Worm (Caenorhabditis elegans): ENCODE results near the gene vps-33.2.

DNA sequence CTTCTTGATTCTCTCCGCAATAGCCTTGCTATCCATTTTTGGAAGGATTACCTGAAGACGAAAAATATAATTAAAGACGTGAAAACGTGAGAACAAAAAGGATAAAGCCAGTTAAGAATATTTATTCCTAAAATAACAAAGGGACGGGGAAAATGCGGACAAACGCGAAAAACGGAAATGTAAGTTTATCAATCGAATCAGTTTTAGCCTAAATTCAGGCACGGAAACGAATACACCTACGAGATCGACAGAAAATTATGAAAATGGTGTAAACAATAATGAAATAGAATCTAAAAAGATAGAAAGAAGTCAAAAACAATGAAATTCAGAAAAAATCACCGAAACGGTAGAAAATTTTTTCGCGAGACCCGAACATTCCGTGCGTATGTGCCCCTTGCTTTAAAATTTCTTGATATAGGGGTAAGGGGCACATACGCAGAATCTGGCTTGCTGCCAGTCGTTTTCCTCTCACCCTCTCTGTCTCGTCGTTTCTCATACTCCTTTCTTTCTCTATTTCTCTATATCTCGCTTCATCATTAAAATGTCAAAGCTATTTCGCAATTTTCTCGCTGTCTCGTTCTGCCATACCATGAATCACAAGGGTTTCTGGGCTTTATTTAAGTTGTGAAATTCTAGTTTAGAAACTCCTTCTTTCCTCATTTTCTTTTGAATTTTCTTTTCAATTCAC lies 12.3 kb upstream of the vps-33.2 start, which contains the start of gene icd-1:
- TF ChIP-seq lin-13 (GFP tag; optimal IDR thresholded peaks at IDR 0.05): peak; percentile 93
- TF ChIP-seq unc-62 (GFP tag; optimal IDR thresholded peaks at IDR 0.05): peak; percentile 93
- TF ChIP-seq elt-1 (tag; optimal IDR thresholded peaks at IDR 0.05): no peak
- TF ChIP-seq R02D3.7 (tag; optimal IDR thresholded peaks at IDR 0.05): peak; percentile 38
- TF ChIP-seq nhr-11 (tag; optimal IDR thresholded peaks at IDR 0.05): peak; percentile 57
- no peak for TF ChIP-seq unc-39 (tag; optimal IDR thresholded peaks at IDR 0.05)
- TF ChIP-seq gmeb-1 (tag; optimal IDR thresholded peaks at IDR 0.05): peak; percentile 87
- peak; percentile 94 for TF ChIP-seq egl-27 (tag; optimal IDR thresholded peaks at IDR 0.05)
- peak; percentile 88 to 96 for TF ChIP-seq lsy-2 (tag; optimal IDR thresholded peaks at IDR 0.05)
- TF ChIP-seq nhr-237 (tag; optimal IDR thresholded peaks at IDR 0.05): peak; percentile 48
- no peak for TF ChIP-seq elt-3 (tag; optimal IDR thresholded peaks at IDR 0.05)
- peak; percentile 76 to 82 for TF ChIP-seq mdl-1 (tag; optimal IDR thresholded peaks at IDR 0.05)
- no peak for TF ChIP-seq peb-1 (tag; optimal IDR thresholded peaks at IDR 0.05)
- TF ChIP-seq mab-5 (tag; optimal IDR thresholded peaks at IDR 0.05): peak; percentile 93

Measured in whole organism, L2 larva.